Worm (Caenorhabditis elegans): ENCODE measurements around the gene atf-7.

The atf-7 gene

ce11 chrIII:4508064-4508905 lies 9.4 kb upstream of the atf-7 start, which contains the start of the genes cct-5 and F25F2.1 (continued):
- TF ChIP-seq zip-4 (GFP tag; optimal IDR thresholded peaks at IDR 0.05) = no peak
- peak in 1 of 2 experiments; percentile 55 for TF ChIP-seq mdl-1 (tag; optimal IDR thresholded peaks at IDR 0.05)
- peak; percentile 57 for TF ChIP-seq blmp-1 (tag; optimal IDR thresholded peaks at IDR 0.05)
- TF ChIP-seq C16A3.4 (tag; optimal IDR thresholded peaks at IDR 0.05) = peak; percentile 64
- TF ChIP-seq ces-1 (GFP tag; optimal IDR thresholded peaks at IDR 0.05) = no peak
- TF ChIP-seq hpl-2 (GFP tag; optimal IDR thresholded peaks at IDR 0.05) = no peak
- TF ChIP-seq mep-1 (tag; optimal IDR thresholded peaks at IDR 0.05) = peak; percentile 91
- peak; percentile 39 for TF ChIP-seq tbx-2 (tag; optimal IDR thresholded peaks at IDR 0.05)
- TF ChIP-seq vab-15 (tag; optimal IDR thresholded peaks at IDR 0.05) = no peak
- TF ChIP-seq mab-9 (GFP tag; IDR thresholded peaks at IDR 0.05) = no peak
- TF ChIP-seq pag-3 (tag; optimal IDR thresholded peaks at IDR 0.05; ENCODE audit: borderline replicate concordance, insufficient read depth) = peak; percentile 21
- TF ChIP-seq zag-1 (tag; optimal IDR thresholded peaks at IDR 0.05) = no peak
- TF ChIP-seq nhr-11 (tag; optimal IDR thresholded peaks at IDR 0.05) = no peak
- peak; percentile 1 for TF ChIP-seq C04F5.9 (tag; optimal IDR thresholded peaks at IDR 0.05)
- TF ChIP-seq ceh-63 (GFP tag; optimal IDR thresholded peaks at IDR 0.05) = no peak
- peak; percentile 57 for TF ChIP-seq rnt-1 (tag; optimal IDR thresholded peaks at IDR 0.05)
- peak in 1 of 6 experiments; percentile 23 for TF ChIP-seq elt-3 (tag; optimal IDR thresholded peaks at IDR 0.05)
- no peak for TF ChIP-seq nhr-77 (tag; optimal IDR thresholded peaks at IDR 0.05)
- no peak for TF ChIP-seq nhr-28 (tag; optimal IDR thresholded peaks at IDR 0.05)
- TF ChIP-seq aha-1 (tag; optimal IDR thresholded peaks at IDR 0.05) = no peak
- no peak for TF ChIP-seq aly-2 (tag; optimal IDR thresholded peaks at IDR 0.05)
- no peak for TF ChIP-seq unc-62 (GFP tag; optimal IDR thresholded peaks at IDR 0.05)
- peak; percentile 41 for TF ChIP-seq snpc-4 (tag; optimal IDR thresholded peaks at IDR 0.05)
- TF ChIP-seq sup-37 (GFP tag; optimal IDR thresholded peaks at IDR 0.05) = no peak
- no peak for TF ChIP-seq unc-86 (tag; optimal IDR thresholded peaks at IDR 0.05)
- TF ChIP-seq ceh-82 (tag; optimal IDR thresholded peaks at IDR 0.05) = peak in 2 of 3 experiments; percentile 2 to 77
- TF ChIP-seq elt-2 (tag; optimal IDR thresholded peaks at IDR 0.05) = peak; percentile 17
- TF ChIP-seq fkh-10 (GFP tag; optimal IDR thresholded peaks at IDR 0.05) = no peak
- no peak for TF ChIP-seq sox-4 (tag; optimal IDR thresholded peaks at IDR 0.05)
- TF ChIP-seq lin-15B (tag; optimal IDR thresholded peaks at IDR 0.05) = no peak
- no peak for TF ChIP-seq ama-1 (optimal IDR thresholded peaks at IDR 0.05)
- TF ChIP-seq ztf-4 (tag; optimal IDR thresholded peaks at IDR 0.05) = no peak
- TF ChIP-seq fkh-8 (tag; optimal IDR thresholded peaks at IDR 0.05) = peak; percentile 39
- peak; percentile 5 for TF ChIP-seq egl-13 (tag; optimal IDR thresholded peaks at IDR 0.05)
- no peak for TF ChIP-seq alr-1 (tag; optimal IDR thresholded peaks at IDR 0.05; ENCODE audit: borderline replicate concordance)
- no peak for TF ChIP-seq ceh-8 (GFP tag; optimal IDR thresholded peaks at IDR 0.05)
- TF ChIP-seq skn-1 (tag; optimal IDR thresholded peaks at IDR 0.05) = peak; percentile 65
- TF ChIP-seq isw-1 (GFP tag; IDR thresholded peaks at IDR 0.05) = peak; percentile 37; the same call in 1 of the 2 replicates
- no peak for TF ChIP-seq nhr-237 (tag; optimal IDR thresholded peaks at IDR 0.05)
- peak; percentile 52 for TF ChIP-seq nhr-19 (GFP tag; conservative IDR thresholded peaks at IDR 0.05)
- no peak for TF ChIP-seq Y116A8C.19 (tag; optimal IDR thresholded peaks at IDR 0.05; ENCODE audit: borderline replicate concordance)
- TF ChIP-seq egl-27 (tag; optimal IDR thresholded peaks at IDR 0.05) = no peak
- TF ChIP-seq nhr-84 (tag; optimal IDR thresholded peaks at IDR 0.05) = no peak
- peak; percentile 83 for TF ChIP-seq unc-130 (tag; optimal IDR thresholded peaks at IDR 0.05)
- TF ChIP-seq ceh-88 (GFP tag; IDR thresholded peaks at IDR 0.05) = no peak
- TF ChIP-seq jun-1 (tag; optimal IDR thresholded peaks at IDR 0.05) = no peak
- no peak for TF ChIP-seq efl-3 (GFP tag; optimal IDR thresholded peaks at IDR 0.05)
- no peak for TF ChIP-seq sptf-1 (tag; optimal IDR thresholded peaks at IDR 0.05)
- peak; percentile 59 for TF ChIP-seq swsn-7 (tag; optimal IDR thresholded peaks at IDR 0.05)
- TF ChIP-seq nhr-47 (tag; optimal IDR thresholded peaks at IDR 0.05) = peak; percentile 61
- TF ChIP-seq lsy-2 (tag; optimal IDR thresholded peaks at IDR 0.05) = peak; percentile 80 to 96
- TF ChIP-seq ets-5 (GFP tag; IDR thresholded peaks at IDR 0.05) = no peak

Data from whole organism, L1 larva.